Worm (Caenorhabditis elegans) whole organism, early embryonic: ENCODE results near the gene Y50D4B.2.
A peak's percentile ranks its signal among the peaks of the same experiment; 100 is the strongest.

Experiments
- B0310.2 ChIP-seq: sonication (generic microtip); optimal IDR thresholded peaks from 2 replicates; lab custom pipeline; 2016; ENCODE audit warnings: mild to moderate bottlenecking, missing genetic modification characterization, missing compliant biosample characterization
- F13C5.2 ChIP-seq: sonication (generic microtip); optimal IDR thresholded peaks from 2 replicates; lab custom pipeline; 2017; ENCODE audit warnings: mild to moderate bottlenecking, missing genetic modification characterization, inconsistent platforms, missing compliant biosample characterization
- aly-1 ChIP-seq: sonication (generic microtip); optimal IDR thresholded peaks from 2 replicates; lab custom pipeline; 2016; ENCODE audit warnings: missing genetic modification characterization, missing compliant biosample characterization
- ama-1 ChIP-seq: fragments of 150-350 bp; optimal IDR thresholded peaks from 2 replicates; lab custom pipeline; 2014
- ceh-13 ChIP-seq: fragments of 200-800 bp; sonication (Bioruptor generic); optimal IDR thresholded peaks from 2 replicates; lab custom pipeline; 2018; ENCODE audit warnings: mild to moderate bottlenecking, missing genetic modification characterization, missing compliant biosample characterization
- ceh-36 ChIP-seq: sonication (generic microtip); optimal IDR thresholded peaks from 2 replicates; lab custom pipeline; 2016; ENCODE audit warnings: missing genetic modification characterization, inconsistent platforms, missing compliant biosample characterization
- ets-7 ChIP-seq: sonication (generic microtip); optimal IDR thresholded peaks from 2 replicates; lab custom pipeline; 2016; ENCODE audit warnings: missing genotype, missing genetic modification characterization, missing compliant biosample characterization
- flt-1 ChIP-seq: fragments of 200-800 bp; sonication (Bioruptor generic); IDR thresholded peaks from 2 replicates; pipeline ENCODE4 v1.3.6; 2022; ENCODE audit warnings: missing genetic modification characterization, missing compliant biosample characterization
- hmbx-1 ChIP-seq: sonication (generic microtip); optimal IDR thresholded peaks from 2 replicates; lab custom pipeline; 2016; ENCODE audit warnings: mild to moderate bottlenecking, missing genetic modification characterization, missing compliant biosample characterization
- hmg-4 ChIP-seq: fragments of 200-800 bp; sonication (Bioruptor generic); optimal IDR thresholded peaks from 2 replicates; lab custom pipeline; 2018; ENCODE audit warnings: mild to moderate bottlenecking, missing genetic modification characterization, missing compliant biosample characterization
- hnd-1 ChIP-seq: sonication (generic microtip); optimal IDR thresholded peaks from 2 replicates; lab custom pipeline; 2016; ENCODE audit warnings: missing genetic modification characterization, missing compliant biosample characterization
- pes-1 ChIP-seq: fragments of 200-800 bp; sonication (Bioruptor generic); IDR thresholded peaks from 2 replicates; pipeline ENCODE4 v1.3.6; 2022; ENCODE audit warnings: missing genetic modification reagents, missing genetic modification characterization, missing compliant biosample characterization
- scrt-1 ChIP-seq: fragments of 200-800 bp; sonication (Bioruptor generic); IDR thresholded peaks from 2 replicates; pipeline ENCODE4 v1.3.6; 2022; ENCODE audit warnings: missing genetic modification characterization, missing compliant biosample characterization
- sea-1 ChIP-seq: fragments of 200-800 bp; sonication (Bioruptor generic); conservative IDR thresholded peaks from 2 replicates; pipeline ENCODE4 v1.3.6; 2022; ENCODE audit warnings: missing genetic modification characterization, missing compliant biosample characterization
- tbx-11 ChIP-seq: fragments of 200-800 bp; sonication (Bioruptor generic); IDR thresholded peaks from 2 replicates; pipeline ENCODE4 v1.3.6; 2022; ENCODE audit warnings: missing genetic modification characterization, missing compliant biosample characterization
- tbx-37 ChIP-seq: fragments of 200-800 bp; sonication (Bioruptor generic); conservative IDR thresholded peaks from 2 replicates; pipeline ENCODE4 v1.3.6; 2022; ENCODE audit warnings: missing genetic modification reagents, missing genetic modification characterization, missing compliant biosample characterization
- tra-4 ChIP-seq: sonication (generic microtip); optimal IDR thresholded peaks from 2 replicates; lab custom pipeline; 2017; ENCODE audit warnings: missing genetic modification characterization, missing compliant biosample characterization

Gene Y50D4B.2

ce11 chrV:1074946-1075345 is 25.4 kb upstream of the Y50D4B.2 start, which contains the start of gene K10C9.1:
Gene K10C9.1 (plus strand): TSS chrV:1075246.
- TF ChIP-seq hnd-1 (tag; lab: Kevin White, UChicago), result no peak
- TF ChIP-seq ama-1 (lab: Kevin White, UChicago), result no peak
- no peak for TF ChIP-seq pes-1
- no peak for TF ChIP-seq B0310.2 (tag; lab: Kevin White, UChicago)
- no peak for TF ChIP-seq scrt-1 (GFP tag; lab: Robert Waterston, UW)
- no peak for TF ChIP-seq F13C5.2
- TF ChIP-seq ceh-36 (tag; lab: Kevin White, UChicago), result no peak
- TF ChIP-seq tbx-37 (GFP tag; lab: Robert Waterston, UW), result no peak
- TF ChIP-seq hmg-4 (GFP tag; lab: Kevin White, UChicago), result no peak
- TF ChIP-seq tbx-11 (GFP tag; lab: Robert Waterston, UW), result no peak
- TF ChIP-seq ceh-13 (GFP tag; lab: Kevin White, UChicago), result no peak
- TF ChIP-seq ets-7, result no peak
- TF ChIP-seq aly-1 (tag; lab: Kevin White, UChicago), result no peak

DNA sequence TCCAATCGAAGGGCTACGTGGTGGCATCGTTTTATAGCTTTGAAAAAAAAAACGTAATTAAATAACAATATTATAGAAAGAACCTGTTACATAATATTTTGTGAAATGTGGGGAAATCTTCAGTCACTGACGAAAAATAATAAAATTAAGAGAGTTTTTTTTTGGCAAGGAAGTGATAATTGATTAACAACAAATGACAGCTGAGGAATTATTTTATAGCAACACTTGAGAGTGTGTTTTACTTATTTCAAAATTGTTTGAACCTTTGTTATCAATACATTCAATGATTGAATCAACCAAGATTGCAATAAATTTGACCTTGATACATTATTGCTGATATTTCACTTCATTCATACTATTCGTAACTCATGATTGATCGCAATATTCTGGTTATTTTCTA is 16.4 kb upstream of the Y50D4B.2 start, which contains the start of gene Y50D4B.6:
Gene Y50D4B.6 (plus strand): TSS at position 301 of the 400 bp plus-strand sequence.
- TF ChIP-seq hmbx-1, result no peak
- TF ChIP-seq aly-1 (tag; lab: Kevin White, UChicago), result no peak
- no peak for TF ChIP-seq ama-1 (lab: Kevin White, UChicago)
- TF ChIP-seq tbx-37 (GFP tag; lab: Robert Waterston, UW), result no peak
- TF ChIP-seq tbx-11 (GFP tag; lab: Robert Waterston, UW), result no peak

DNA sequence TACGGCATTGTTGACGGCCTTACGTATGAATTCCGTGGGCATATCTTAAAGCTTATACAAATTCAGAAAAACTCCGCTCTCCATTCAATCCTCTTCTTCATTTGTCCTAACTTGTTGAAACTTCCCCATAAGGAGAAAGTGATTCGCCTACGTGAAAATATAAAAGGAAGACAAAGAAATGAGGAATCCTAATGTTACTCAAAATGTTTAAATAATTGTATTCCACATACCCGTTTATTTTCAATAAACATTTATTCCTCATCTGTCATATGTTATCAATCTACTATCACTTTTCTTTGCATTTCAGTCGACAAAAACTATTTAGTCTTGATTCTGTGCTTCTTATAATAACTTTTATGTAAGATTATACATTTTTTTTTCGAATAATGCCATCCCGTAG is 12.4 kb upstream of the Y50D4B.2 start, which contains the start of gene clec-203:
Gene clec-203 (plus strand): TSS at position 301 of the 400 bp plus-strand sequence.
- no peak for TF ChIP-seq tra-4 (tag; lab: Kevin White, UChicago)

DNA sequence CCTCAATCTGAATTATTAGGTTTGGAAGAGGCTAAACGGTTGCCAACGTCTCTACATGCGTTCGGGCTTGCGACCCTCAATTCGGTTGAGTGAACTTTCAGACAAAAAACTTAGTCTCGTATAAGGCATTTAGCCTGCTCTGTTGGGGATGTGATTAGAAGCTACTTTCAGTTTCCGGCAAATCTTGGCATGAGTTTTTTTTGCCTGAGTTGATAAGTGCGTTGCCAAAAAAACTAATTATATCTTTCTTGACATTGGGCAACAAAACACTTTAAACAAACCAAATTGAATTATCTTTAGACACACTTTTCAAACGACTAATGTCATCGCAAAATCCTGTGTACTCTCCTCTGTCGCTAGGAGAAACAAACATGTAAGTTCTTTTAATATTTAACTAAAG is 8.0 kb upstream of the Y50D4B.2 start, which contains the start of gene Y50D4B.4:
Gene Y50D4B.4 (plus strand): TSS at position 301 of the 400 bp plus-strand sequence.
- TF ChIP-seq flt-1 (GFP tag; lab: Robert Waterston, UW) (no peak), ceh-13 (GFP tag; lab: Kevin White, UChicago) (no peak), ets-7 (no peak), hnd-1 (tag; lab: Kevin White, UChicago) (no peak), pes-1 (no peak), hmg-4 (GFP tag; lab: Kevin White, UChicago) (no peak), tra-4 (tag; lab: Kevin White, UChicago) (no peak), ceh-36 (tag; lab: Kevin White, UChicago) (no peak), tbx-37 (GFP tag; lab: Robert Waterston, UW) (no peak), F13C5.2 (no peak), tbx-11 (GFP tag; lab: Robert Waterston, UW) (no peak), B0310.2 (tag; lab: Kevin White, UChicago) (no peak), hmbx-1 (no peak)

- TF ChIP-seq hmg-4 (GFP tag; lab: Kevin White, UChicago) (no peak), B0310.2 (tag; lab: Kevin White, UChicago) (no peak), tbx-37 (GFP tag; lab: Robert Waterston, UW) (no peak), hnd-1 (tag; lab: Kevin White, UChicago) (no peak), ets-7 (no peak), ama-1 (lab: Kevin White, UChicago) (no peak), tbx-11 (GFP tag; lab: Robert Waterston, UW) (no peak), aly-1 (tag; lab: Kevin White, UChicago) (no peak), pes-1 (no peak), tra-4 (tag; lab: Kevin White, UChicago) (no peak), sea-1 (GFP tag; lab: Robert Waterston, UW) (no peak), hmbx-1 (no peak), flt-1 (GFP tag; lab: Robert Waterston, UW) (no peak), scrt-1 (GFP tag; lab: Robert Waterston, UW) (no peak)
These were observed 2.2 kb downstream of the Y50D4B.2 start for ce11 chrV:1102569-1102968.

DNA sequence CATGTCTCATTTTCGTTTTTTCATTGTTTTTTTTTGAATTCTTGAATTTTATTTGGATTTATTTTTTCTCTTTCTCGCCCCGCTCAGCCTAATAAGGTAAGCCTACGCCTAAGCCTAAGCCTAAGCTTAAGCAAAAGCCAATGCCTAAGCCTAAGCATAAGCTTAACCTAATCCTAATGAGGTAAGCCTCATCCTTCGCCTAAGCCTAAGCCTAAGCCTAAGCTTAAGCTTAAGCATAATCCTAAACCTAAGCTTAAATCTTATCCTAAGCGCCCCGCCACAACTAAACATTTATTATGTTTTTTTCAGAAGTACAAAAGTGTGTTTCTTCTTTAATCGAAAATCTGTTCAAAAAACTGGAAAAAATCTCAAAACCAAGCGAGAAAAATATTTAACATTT is 11.8 kb downstream of the Y50D4B.2 start:
- TF ChIP-seq ceh-36 (tag; lab: Kevin White, UChicago) (peak; percentile 69), flt-1 (GFP tag; lab: Robert Waterston, UW) (no peak)

ce11 chrV:1112658-1113057 is 12.3 kb downstream of the Y50D4B.2 start, which contains the start of gene Y50D4B.1:
Gene Y50D4B.1 (plus strand): TSS chrV:1112958.
- TF ChIP-seq hnd-1 (tag; lab: Kevin White, UChicago) (no peak), B0310.2 (tag; lab: Kevin White, UChicago) (no peak), aly-1 (tag; lab: Kevin White, UChicago) (no peak), ama-1 (lab: Kevin White, UChicago) (no peak), tra-4 (tag; lab: Kevin White, UChicago) (no peak), hmbx-1 (no peak), pes-1 (no peak), flt-1 (GFP tag; lab: Robert Waterston, UW) (no peak), hmg-4 (GFP tag; lab: Kevin White, UChicago) (no peak), sea-1 (GFP tag; lab: Robert Waterston, UW) (no peak), scrt-1 (GFP tag; lab: Robert Waterston, UW) (no peak), ets-7 (no peak), F13C5.2 (no peak), ceh-13 (GFP tag; lab: Kevin White, UChicago) (no peak), tbx-37 (GFP tag; lab: Robert Waterston, UW) (no peak), tbx-11 (GFP tag; lab: Robert Waterston, UW) (no peak), ceh-36 (tag; lab: Kevin White, UChicago) (no peak)

DNA sequence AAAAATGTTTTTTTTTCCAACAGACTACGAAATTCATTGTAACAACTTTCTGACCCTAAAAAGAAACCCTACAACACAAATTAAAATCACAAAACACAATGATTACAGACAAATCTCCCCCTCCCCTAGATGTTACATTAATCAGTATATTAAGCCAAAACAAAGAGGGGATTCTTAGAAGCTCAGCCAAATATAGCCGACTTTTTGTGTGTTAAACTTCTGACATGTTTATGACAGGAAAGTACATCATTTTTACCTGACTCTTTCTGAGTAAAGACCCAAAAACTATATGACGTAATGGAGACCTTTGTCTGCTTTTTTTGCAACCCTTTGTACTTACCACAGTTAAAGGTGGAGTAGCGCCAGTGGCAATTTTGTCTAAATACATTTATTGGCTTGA is 19.7 kb downstream of the Y50D4B.2 start:
- no peak for TF ChIP-seq F13C5.2
- TF ChIP-seq tbx-37 (GFP tag; lab: Robert Waterston, UW), result no peak
- TF ChIP-seq hmbx-1, result no peak
- TF ChIP-seq hmg-4 (GFP tag; lab: Kevin White, UChicago), result no peak
- TF ChIP-seq ceh-36 (tag; lab: Kevin White, UChicago), result no peak
- no peak for TF ChIP-seq ets-7
